Fruit fly (Drosophila melanogaster) whole organism, embryonic: ENCODE measurements around the gene CG8507.

Experiments used
- Atf6 ChIP-seq: fragments of 200-800 bp; sonication (Bioruptor generic); IDR thresholded peaks from 2 replicates; pipeline ENCODE4 v1.3.6; 2022; ENCODE audit warnings: missing biosample characterization, missing genetic modification characterization
- BEAF-32 ChIP-seq: fragments of 200-800 bp; sonication (Bioruptor generic); optimal IDR thresholded peaks from 3 replicates; lab custom pipeline; 2017; ENCODE audit warnings: missing biosample characterization, missing genetic modification characterization, mild to moderate bottlenecking, moderate library complexity, missing genetic modification reagents
- Bteb2 ChIP-seq: fragments of 200-800 bp; sonication (Bioruptor generic); optimal IDR thresholded peaks from 2 replicates; lab custom pipeline; 2016; ENCODE audit warnings: missing biosample characterization, missing genetic modification characterization
- CG12071 ChIP-seq: fragments of 200-800 bp; sonication (Bioruptor generic); optimal IDR thresholded peaks from 3 replicates; lab custom pipeline; 2018; ENCODE audit warnings: missing biosample characterization, mild to moderate bottlenecking, missing genetic modification characterization
- CG13424 ChIP-seq: fragments of 200-800 bp; sonication (Bioruptor generic); optimal IDR thresholded peaks from 2 replicates; lab custom pipeline; 2019; ENCODE audit warnings: missing biosample characterization, mild to moderate bottlenecking, missing genetic modification characterization, moderate library complexity
- CG15011 ChIP-seq: fragments of 200-800 bp; sonication (Bioruptor generic); optimal IDR thresholded peaks from 3 replicates; lab custom pipeline; 2018; ENCODE audit warnings: missing biosample characterization, mild to moderate bottlenecking, missing genetic modification characterization
- CG1603 ChIP-seq: fragments of 200-800 bp; sonication (Bioruptor generic); optimal IDR thresholded peaks from 2 replicates; lab custom pipeline; 2019; ENCODE audit warnings: missing biosample characterization, mild to moderate bottlenecking, missing genetic modification characterization, moderate library complexity
- CG17359 ChIP-seq: fragments of 200-800 bp; sonication (Bioruptor generic); optimal IDR thresholded peaks from 3 replicates; lab custom pipeline; 2018; ENCODE audit warnings: missing biosample characterization, mild to moderate bottlenecking, missing genetic modification characterization, moderate library complexity
- CG17385 ChIP-seq: fragments of 200-800 bp; sonication (Bioruptor generic); optimal IDR thresholded peaks from 3 replicates; lab custom pipeline; 2018; ENCODE audit warnings: missing biosample characterization, mild to moderate bottlenecking, missing genetic modification characterization
- CG2120 ChIP-seq: fragments of 200-800 bp; sonication (Bioruptor generic); optimal IDR thresholded peaks from 3 replicates; lab custom pipeline; 2016; ENCODE audit warnings: missing biosample characterization, missing genetic modification characterization
- CG4820 ChIP-seq: fragments of 200-800 bp; sonication (Bioruptor generic); optimal IDR thresholded peaks from 3 replicates; lab custom pipeline; 2016; ENCODE audit warnings: missing biosample characterization, missing genetic modification characterization
- CG5180 ChIP-seq: fragments of 200-800 bp; sonication (Bioruptor generic); optimal IDR thresholded peaks from 3 replicates; lab custom pipeline; 2017; ENCODE audit warnings: missing biosample characterization, missing genetic modification characterization, mild to moderate bottlenecking, moderate library complexity, missing genetic modification reagents
- CG6765 ChIP-seq: fragments of 200-800 bp; sonication (Bioruptor generic); optimal IDR thresholded peaks from 3 replicates; lab custom pipeline; 2017; ENCODE audit warnings: missing biosample characterization, mild to moderate bottlenecking, missing genetic modification characterization
- CG6791 ChIP-seq: fragments of 200-800 bp; sonication (Bioruptor generic); IDR thresholded peaks from 3 replicates; pipeline ENCODE4 v1.3.6; 2022; ENCODE audit warnings: missing biosample characterization, missing genetic modification characterization; ENCODE audit not compliant: partially characterized antibody
- CG6813 ChIP-seq: fragments of 200-800 bp; sonication (Bioruptor generic); optimal IDR thresholded peaks from 2 replicates; lab custom pipeline; 2017; ENCODE audit warnings: missing biosample characterization, missing genetic modification characterization, mild to moderate bottlenecking, moderate library complexity, missing genetic modification reagents
- CG7372 ChIP-seq: fragments of 200-800 bp; sonication (Bioruptor generic); IDR thresholded peaks from 2 replicates; pipeline ENCODE4 v1.3.6; 2022; ENCODE audit warnings: missing biosample characterization, missing genetic modification characterization
- CG7556 ChIP-seq: fragments of 200-800 bp; sonication (Bioruptor generic); optimal IDR thresholded peaks from 2 replicates; lab custom pipeline; 2017; ENCODE audit warnings: missing biosample characterization, mild to moderate bottlenecking, missing genetic modification characterization
- CG9817 ChIP-seq: fragments of 200-800 bp; sonication (Bioruptor generic); optimal IDR thresholded peaks from 2 replicates; lab custom pipeline; 2018; ENCODE audit warnings: missing biosample characterization, mild to moderate bottlenecking, missing genetic modification characterization, moderate library complexity
- Dek ChIP-seq: fragments of 200-800 bp; sonication (Bioruptor generic); optimal IDR thresholded peaks from 3 replicates; lab custom pipeline; 2019; ENCODE audit warnings: missing biosample characterization, mild to moderate bottlenecking, missing genetic modification characterization, moderate library complexity
- Dfd ChIP-seq, 2 experiments: fragments of >200 bp; optimal IDR thresholded peaks; 2 replicates each; lab custom pipeline; 2017; ENCODE audit warnings: missing biosample characterization in 2 of 2, missing genetic modification characterization in 2 of 2
- ERR ChIP-seq: fragments of 200-800 bp; sonication (Bioruptor generic); optimal IDR thresholded peaks from 2 replicates; lab custom pipeline; 2016; ENCODE audit warnings: missing biosample characterization, missing genetic modification characterization
- Ets65A ChIP-seq: fragments of 200-800 bp; sonication (Bioruptor generic); peaks from one replicate; lab custom pipeline; 2016; ENCODE audit warnings: missing biosample characterization, missing genetic modification characterization
- HmgD ChIP-seq: fragments of 200-800 bp; sonication (Bioruptor generic); optimal IDR thresholded peaks from 3 replicates; lab custom pipeline; 2016; ENCODE audit warnings: missing biosample characterization, missing genetic modification characterization
- Kr ChIP-seq: fragments of 200-800 bp; sonication (Bioruptor generic); optimal IDR thresholded peaks from 2 replicates; lab custom pipeline; 2017; ENCODE audit warnings: missing biosample characterization, mild to moderate bottlenecking, missing genetic modification characterization
- Lhr ChIP-seq: fragments of 200-800 bp; sonication (Bioruptor generic); optimal IDR thresholded peaks from 3 replicates; lab custom pipeline; 2017; ENCODE audit warnings: mild to moderate bottlenecking, missing biosample characterization, missing genetic modification reagents, missing genetic modification characterization
- NFAT ChIP-seq: fragments of 200-800 bp; sonication (Bioruptor generic); IDR thresholded peaks from 2 replicates; pipeline ENCODE4 v1.3.6; 2022; ENCODE audit warnings: missing biosample characterization, missing genetic modification characterization
- Oaz ChIP-seq: fragments of 200-800 bp; sonication (Bioruptor generic); IDR thresholded peaks from 2 replicates; pipeline ENCODE4 v1.3.6; 2022; ENCODE audit warnings: missing biosample characterization, missing genetic modification characterization
- Oli ChIP-seq: fragments of 200-800 bp; sonication (Bioruptor generic); optimal IDR thresholded peaks from 2 replicates; lab custom pipeline; 2018; ENCODE audit warnings: missing biosample characterization, mild to moderate bottlenecking, missing genetic modification characterization, moderate library complexity
- Scr ChIP-seq: fragments of 200-800 bp; sonication (Bioruptor generic); IDR thresholded peaks from 2 replicates; pipeline ENCODE4 v1.3.6; 2022; ENCODE audit warnings: missing biosample characterization, missing genetic modification characterization; ENCODE audit not compliant: partially characterized antibody
- Sin3A ChIP-seq: fragments of >200 bp; optimal IDR thresholded peaks from 2 replicates; lab custom pipeline; 2018
- Taf1 ChIP-seq: fragments of 200-800 bp; sonication (Bioruptor generic); IDR thresholded peaks from 2 replicates; pipeline ENCODE4 v1.3.6; 2022; ENCODE audit warnings: missing biosample characterization, missing genetic modification characterization
- Tbp ChIP-seq: fragments of >200 bp; optimal IDR thresholded peaks from 2 replicates; lab custom pipeline; 2018; ENCODE audit warnings: missing biosample characterization, missing genetic modification characterization
- ara ChIP-seq: fragments of 200-800 bp; sonication (Bioruptor generic); IDR thresholded peaks from 2 replicates; pipeline ENCODE4 v1.3.6; 2022; ENCODE audit warnings: missing biosample characterization, missing genetic modification characterization
- ase ChIP-seq: fragments of 200-800 bp; sonication (Bioruptor generic); IDR thresholded peaks from 3 replicates; pipeline ENCODE4 v1.3.6; 2022; ENCODE audit warnings: missing biosample characterization, missing genetic modification characterization
- chm ChIP-seq: fragments of 200-800 bp; sonication (Bioruptor generic); IDR thresholded peaks from 2 replicates; pipeline ENCODE4 v1.3.6; 2022; ENCODE audit warnings: missing biosample characterization, missing genetic modification characterization
- ci ChIP-seq: fragments of 200-800 bp; sonication (Bioruptor generic); IDR thresholded peaks from 3 replicates; pipeline ENCODE4 v1.3.6; 2022; ENCODE audit warnings: missing biosample characterization, missing genetic modification characterization
- dati ChIP-seq: fragments of 200-800 bp; sonication (Bioruptor generic); IDR thresholded peaks from 2 replicates; pipeline ENCODE4 v1.3.6; 2022; ENCODE audit warnings: missing biosample characterization, missing genetic modification characterization
- disco-r ChIP-seq: fragments of 200-800 bp; sonication (Bioruptor generic); optimal IDR thresholded peaks from 2 replicates; lab custom pipeline; 2016; ENCODE audit warnings: missing biosample characterization, missing genetic modification characterization
- gem ChIP-seq: fragments of 200-800 bp; sonication (Bioruptor generic); optimal IDR thresholded peaks from 2 replicates; lab custom pipeline; 2019; ENCODE audit warnings: missing biosample characterization, mild to moderate bottlenecking, missing genetic modification characterization, moderate library complexity
- grau ChIP-seq: fragments of 200-800 bp; optimal IDR thresholded peaks from 3 replicates; lab custom pipeline; 2019; ENCODE audit warnings: missing biosample characterization, mild to moderate bottlenecking, missing genetic modification characterization, moderate library complexity
- kah ChIP-seq: fragments of 200-800 bp; sonication (Bioruptor generic); optimal IDR thresholded peaks from 2 replicates; lab custom pipeline; 2018; ENCODE audit warnings: missing biosample characterization, mild to moderate bottlenecking, missing genetic modification characterization
- mld ChIP-seq: fragments of 200-800 bp; sonication (Bioruptor generic); IDR thresholded peaks from 3 replicates; pipeline ENCODE4 v1.3.6; 2022; ENCODE audit warnings: missing biosample characterization, missing genetic modification characterization; ENCODE audit not compliant: partially characterized antibody
- odd ChIP-seq: fragments of 200-800 bp; sonication (Bioruptor generic); optimal IDR thresholded peaks from 2 replicates; lab custom pipeline; 2017; ENCODE audit warnings: missing biosample characterization, mild to moderate bottlenecking, missing genetic modification characterization
- pho ChIP-seq: fragments of 200-800 bp; sonication (Bioruptor generic); optimal IDR thresholded peaks from 2 replicates; lab custom pipeline; 2016; ENCODE audit warnings: missing biosample characterization, missing genetic modification characterization
- row ChIP-seq: fragments of 200-800 bp; sonication (Bioruptor generic); IDR thresholded peaks from 3 replicates; pipeline ENCODE4 v1.3.6; 2022; ENCODE audit warnings: missing biosample characterization, missing genetic modification characterization
- sim ChIP-seq: fragments of 200-800 bp; sonication (Bioruptor generic); IDR thresholded peaks from 2 replicates; pipeline ENCODE4 v1.3.6; 2022; ENCODE audit warnings: missing biosample characterization, missing genetic modification characterization
- stwl ChIP-seq: fragments of 200-800 bp; sonication (Bioruptor generic); optimal IDR thresholded peaks from 3 replicates; lab custom pipeline; 2018; ENCODE audit warnings: missing biosample characterization, mild to moderate bottlenecking, missing genetic modification characterization, moderate library complexity
- tgo ChIP-seq: fragments of 200-800 bp; sonication (Bioruptor generic); IDR thresholded peaks from 3 replicates; pipeline ENCODE4 v1.3.6; 2022; ENCODE audit warnings: missing biosample characterization, missing genetic modification characterization
- toy ChIP-seq: fragments of 200-800 bp; sonication (Bioruptor generic); IDR thresholded peaks from 2 replicates; pipeline ENCODE4 v1.3.6; 2022; ENCODE audit warnings: missing biosample characterization, missing genetic modification characterization
- wor ChIP-seq: fragments of 200-800 bp; sonication (Bioruptor generic); IDR thresholded peaks from 2 replicates; pipeline ENCODE4 v1.3.6; 2022; ENCODE audit warnings: missing biosample characterization, missing genetic modification characterization

The CG8507 gene

DNA sequence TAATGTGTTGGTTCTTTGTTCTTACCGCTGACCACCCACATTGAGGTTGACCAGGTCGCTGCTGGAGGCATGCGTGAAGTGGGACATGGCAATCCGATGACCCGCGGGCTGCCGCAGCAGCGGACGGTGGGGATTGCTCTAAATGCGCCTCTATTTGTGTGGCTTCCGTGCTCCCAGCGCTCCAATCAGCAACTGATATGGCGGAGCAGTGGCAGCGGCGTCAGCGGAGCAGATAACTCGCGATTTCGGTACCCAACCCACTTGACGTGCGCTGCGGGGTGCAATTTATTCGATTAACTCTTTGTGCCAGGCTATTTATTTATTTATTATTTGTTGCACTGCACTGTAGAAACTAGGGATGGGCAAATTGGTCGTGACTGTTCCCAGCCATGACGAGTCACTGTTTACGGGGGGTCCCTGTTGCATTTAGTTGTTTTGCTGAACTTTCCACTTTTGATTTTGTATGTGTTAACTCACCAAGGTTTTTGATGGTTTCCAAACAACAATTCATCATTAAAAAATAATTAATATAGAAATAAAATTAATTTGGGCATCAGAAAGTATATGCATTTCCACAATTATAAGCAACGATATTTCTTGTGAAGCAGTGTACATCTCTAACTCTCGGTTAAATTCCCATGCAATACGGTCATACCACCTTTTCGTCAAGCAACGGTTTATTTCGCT lies 9.5 kb downstream of the CG8507 start, which contains the start of the genes CG9467 and CG8526 (continued):
- TF ChIP-seq stwl (tag; lab: Kevin White, UChicago) (peak; percentile 66), Atf6 (GFP tag; lab: Robert Waterston, UW) (peak; percentile 51; the same call in 1 of the 2 replicates), ERR (GFP tag; lab: Kevin White, UChicago) (no peak), ase (GFP tag; lab: Robert Waterston, UW) (0 out of 3 replicates have a peak, but pooled peaks have one; percentile 51), chm (GFP tag; lab: Robert Waterston, UW) (0 out of 2 replicates have a peak, but pooled peaks have one; percentile 37), CG17359 (tag; lab: Kevin White, UChicago) (peak; percentile 51), pho (GFP tag; lab: Kevin White, UChicago) (peak; percentile 11), sim (GFP tag; lab: Robert Waterston, UW) (no peak), NFAT (GFP tag; lab: Robert Waterston, UW) (peak; percentile 64), BEAF-32 (GFP tag; lab: Kevin White, UChicago) (peak; percentile 89), HmgD (GFP tag; lab: Kevin White, UChicago) (no peak), Taf1 (GFP tag; lab: Robert Waterston, UW) (peak; percentile 21; the same call in 1 of the 2 replicates), Dfd (GFP tag; optimal IDR thresholded peaks at IDR 0.05; lab: Kevin White, UChicago) (no peak), toy (GFP tag; lab: Robert Waterston, UW) (no peak), CG6791 (peak; percentile 63), CG7372 (GFP tag; lab: Robert Waterston, UW) (peak; percentile 49), CG5180 (GFP tag; lab: Kevin White, UChicago) (no peak), Bteb2 (no peak), CG12071 (GFP tag; lab: Kevin White, UChicago) (no peak), CG9817 (tag; lab: Kevin White, UChicago) (peak; percentile 83), row (GFP tag; lab: Robert Waterston, UW) (peak; percentile 97), Tbp (GFP tag; lab: Kevin White, UChicago) (no peak), CG2120 (GFP tag; lab: Kevin White, UChicago) (peak; percentile 74), CG4820 (GFP tag; lab: Kevin White, UChicago) (peak; percentile 67), Scr (peak; percentile 90), CG6765 (GFP tag; lab: Kevin White, UChicago) (peak; percentile 2), Lhr (GFP tag; lab: Kevin White, UChicago) (peak; percentile 66), Oaz (GFP tag; lab: Robert Waterston, UW) (no peak), dati (GFP tag; lab: Robert Waterston, UW) (no peak), gem (no peak), CG17385 (GFP tag; lab: Kevin White, UChicago) (no peak), CG1603 (tag; lab: Kevin White, UChicago) (no peak), Dek (tag; lab: Kevin White, UChicago) (peak; percentile 72), CG13424 (tag; lab: Kevin White, UChicago) (peak; percentile 82), ara (GFP tag; lab: Robert Waterston, UW) (0 out of 2 replicates have a peak, but pooled peaks have one; percentile 35), Oli (peak; percentile 37), tgo (GFP tag; lab: Robert Waterston, UW) (peak; percentile 48; the same call in 2 of the 3 replicates), CG15011 (GFP tag; lab: Kevin White, UChicago) (no peak), kah (GFP tag; lab: Kevin White, UChicago) (no peak), Kr (no peak), mld (GFP tag; lab: Robert Waterston, UW) (peak; percentile 23; the same call in 1 of the 3 replicates), CG6813 (GFP tag; lab: Kevin White, UChicago) (no peak), Sin3A (lab: Kevin White, UChicago) (peak; percentile 59), disco-r (GFP tag; lab: Kevin White, UChicago) (no peak), grau (peak; percentile 77), Ets65A (GFP tag; lab: Kevin White, UChicago) (peak; percentile 93), odd (GFP tag; lab: Kevin White, UChicago) (no peak), CG7556 (GFP tag; lab: Kevin White, UChicago) (peak; percentile 35), ci (GFP tag; lab: Robert Waterston, UW) (peak; percentile 35; the same call in 1 of the 3 replicates), wor (GFP tag; lab: Robert Waterston, UW) (no peak)
